Fruit fly (Drosophila melanogaster) whole organism, embryonic: ENCODE measurements around the gene Herc4.

Source experiments
- Adf1 ChIP-seq: fragments of 200-800 bp; sonication (Bioruptor generic); IDR thresholded peaks from 2 replicates; pipeline ENCODE4 v1.3.6; 2022; ENCODE audit warnings: missing biosample characterization, missing genetic modification characterization
- Bteb2 ChIP-seq: fragments of 200-800 bp; sonication (Bioruptor generic); optimal IDR thresholded peaks from 2 replicates; lab custom pipeline; 2016; ENCODE audit warnings: missing biosample characterization, missing genetic modification characterization
- CG11504 ChIP-seq: fragments of 200-800 bp; sonication (Bioruptor generic); optimal IDR thresholded peaks from 3 replicates; lab custom pipeline; 2019; ENCODE audit warnings: missing biosample characterization, mild to moderate bottlenecking, missing genetic modification characterization, moderate library complexity
- CG12299 ChIP-seq: fragments of 200-800 bp; sonication (Bioruptor generic); optimal IDR thresholded peaks from 2 replicates; lab custom pipeline; 2018; ENCODE audit warnings: missing biosample characterization, mild to moderate bottlenecking, missing genetic modification characterization
- CG14710 ChIP-seq: fragments of 200-800 bp; sonication (Bioruptor generic); optimal IDR thresholded peaks from 3 replicates; lab custom pipeline; 2019; ENCODE audit warnings: missing biosample characterization, mild to moderate bottlenecking, missing genetic modification characterization, moderate library complexity
- CG1529 ChIP-seq: fragments of 200-800 bp; sonication (Bioruptor generic); optimal IDR thresholded peaks from 3 replicates; lab custom pipeline; 2018; ENCODE audit warnings: missing biosample characterization, missing genetic modification characterization
- CG1647 ChIP-seq: fragments of 200-800 bp; sonication (Bioruptor generic); optimal IDR thresholded peaks from 3 replicates; lab custom pipeline; 2016; ENCODE audit warnings: missing biosample characterization, missing genetic modification characterization
- CG16863 ChIP-seq: fragments of 200-800 bp; sonication (Bioruptor generic); optimal IDR thresholded peaks from 3 replicates; lab custom pipeline; 2016; ENCODE audit warnings: missing biosample characterization, missing genetic modification characterization
- CG1832 ChIP-seq: fragments of 200-800 bp; sonication (Bioruptor generic); optimal IDR thresholded peaks from 2 replicates; lab custom pipeline; 2017; ENCODE audit warnings: missing biosample characterization, mild to moderate bottlenecking, missing genetic modification characterization, inconsistent platforms
- CG2116 ChIP-seq: fragments of 200-800 bp; sonication (Bioruptor generic); optimal IDR thresholded peaks from 3 replicates; lab custom pipeline; 2018; ENCODE audit warnings: missing biosample characterization, mild to moderate bottlenecking, missing genetic modification characterization
- CG30020 ChIP-seq: fragments of 200-800 bp; optimal IDR thresholded peaks from 2 replicates; lab custom pipeline; 2019; ENCODE audit warnings: missing biosample characterization, mild to moderate bottlenecking, missing genetic modification characterization, moderate library complexity
- CG3838 ChIP-seq: fragments of 200-800 bp; sonication (Bioruptor generic); optimal IDR thresholded peaks from 3 replicates; lab custom pipeline; 2016; ENCODE audit warnings: missing biosample characterization, missing genetic modification characterization
- CG4730 ChIP-seq: fragments of 200-800 bp; sonication (Bioruptor generic); IDR thresholded peaks from 2 replicates; pipeline ENCODE4 v1.3.6; 2022; ENCODE audit warnings: missing biosample characterization, missing genetic modification characterization
- CG7372 ChIP-seq: fragments of 200-800 bp; sonication (Bioruptor generic); IDR thresholded peaks from 2 replicates; pipeline ENCODE4 v1.3.6; 2022; ENCODE audit warnings: missing biosample characterization, missing genetic modification characterization
- CG7556 ChIP-seq: fragments of 200-800 bp; sonication (Bioruptor generic); optimal IDR thresholded peaks from 2 replicates; lab custom pipeline; 2017; ENCODE audit warnings: missing biosample characterization, mild to moderate bottlenecking, missing genetic modification characterization
- CG7786 ChIP-seq: fragments of 200-800 bp; sonication (Bioruptor generic); optimal IDR thresholded peaks from 2 replicates; lab custom pipeline; 2016; ENCODE audit warnings: missing biosample characterization, missing genetic modification characterization
- CG8478 ChIP-seq: fragments of >200 bp; optimal IDR thresholded peaks from 2 replicates; lab custom pipeline; 2018
- D19B ChIP-seq: fragments of 200-800 bp; sonication (Bioruptor generic); optimal IDR thresholded peaks from 2 replicates; lab custom pipeline; 2017; ENCODE audit warnings: missing biosample characterization, mild to moderate bottlenecking, missing genetic modification characterization
- Deaf1 ChIP-seq: fragments of 200-800 bp; optimal IDR thresholded peaks from 3 replicates; lab custom pipeline; 2019; ENCODE audit warnings: missing biosample characterization, mild to moderate bottlenecking, missing genetic modification characterization, moderate library complexity
- Dek ChIP-seq: fragments of 200-800 bp; sonication (Bioruptor generic); optimal IDR thresholded peaks from 3 replicates; lab custom pipeline; 2019; ENCODE audit warnings: missing biosample characterization, mild to moderate bottlenecking, missing genetic modification characterization, moderate library complexity
- Dip3 ChIP-seq: fragments of 200-800 bp; sonication (Bioruptor generic); optimal IDR thresholded peaks from 3 replicates; lab custom pipeline; 2016; ENCODE audit warnings: missing biosample characterization, missing genetic modification characterization
- Doc3 ChIP-seq: fragments of 200-800 bp; sonication (Bioruptor generic); IDR thresholded peaks from 3 replicates; pipeline ENCODE4 v1.3.6; 2022; ENCODE audit warnings: missing biosample characterization, missing genetic modification characterization; ENCODE audit not compliant: partially characterized antibody
- Fer1 ChIP-seq: fragments of 200-800 bp; sonication (Bioruptor generic); optimal IDR thresholded peaks from 2 replicates; lab custom pipeline; 2017; ENCODE audit warnings: missing biosample characterization, mild to moderate bottlenecking, missing genetic modification characterization
- Hsf ChIP-seq: fragments of 200-800 bp; sonication (Bioruptor generic); optimal IDR thresholded peaks from 3 replicates; lab custom pipeline; 2016; ENCODE audit warnings: missing biosample characterization, missing genetic modification characterization
- MTF-1 ChIP-seq: fragments of 200-800 bp; sonication (Bioruptor generic); optimal IDR thresholded peaks from 2 replicates; lab custom pipeline; 2018; ENCODE audit warnings: missing biosample characterization, mild to moderate bottlenecking, missing genetic modification characterization, borderline replicate concordance
- Nf-YA ChIP-seq: fragments of 200-800 bp; sonication (Bioruptor generic); IDR thresholded peaks from 2 replicates; pipeline ENCODE4 v1.3.6; 2022; ENCODE audit warnings: missing biosample characterization, missing genetic modification characterization
- NfI ChIP-seq: fragments of 200-800 bp; sonication (Bioruptor generic); optimal IDR thresholded peaks from 3 replicates; lab custom pipeline; 2018; ENCODE audit warnings: missing biosample characterization, mild to moderate bottlenecking, missing genetic modification characterization, moderate library complexity
- Rx ChIP-seq: fragments of 200-800 bp; sonication (Bioruptor generic); IDR thresholded peaks from 2 replicates; pipeline ENCODE4 v1.3.6; 2022; ENCODE audit warnings: missing biosample characterization, missing genetic modification characterization
- Six4 ChIP-seq: fragments of 200-800 bp; sonication (Bioruptor generic); optimal IDR thresholded peaks from 2 replicates; lab custom pipeline; 2016; ENCODE audit warnings: missing biosample characterization, missing genetic modification characterization
- Vsx1 ChIP-seq: fragments of 200-800 bp; sonication (Bioruptor generic); optimal IDR thresholded peaks from 2 replicates; lab custom pipeline; 2017; ENCODE audit warnings: missing biosample characterization, mild to moderate bottlenecking, missing genetic modification characterization, missing genetic modification reagents
- ab ChIP-seq: fragments of 200-800 bp; sonication (Bioruptor generic); optimal IDR thresholded peaks from 2 replicates; lab custom pipeline; 2016; ENCODE audit warnings: missing biosample characterization, missing genetic modification characterization
- abd-A ChIP-seq: fragments of 200-800 bp; sonication (Bioruptor generic); optimal IDR thresholded peaks from 3 replicates; lab custom pipeline; 2019; ENCODE audit warnings: missing biosample characterization, mild to moderate bottlenecking, missing genetic modification characterization, moderate library complexity
- amos ChIP-seq: fragments of 200-800 bp; sonication (Bioruptor generic); IDR thresholded peaks from 2 replicates; pipeline ENCODE4 v1.3.6; 2022; ENCODE audit warnings: missing biosample characterization, missing genetic modification characterization; ENCODE audit not compliant: partially characterized antibody
- ato ChIP-seq: fragments of 200-800 bp; sonication (Bioruptor generic); IDR thresholded peaks from 2 replicates; pipeline ENCODE4 v1.3.6; 2022; ENCODE audit warnings: missing biosample characterization, missing genetic modification characterization; ENCODE audit not compliant: partially characterized antibody
- az2 ChIP-seq: fragments of 200-800 bp; sonication (Bioruptor generic); optimal IDR thresholded peaks from 3 replicates; lab custom pipeline; 2016; ENCODE audit warnings: missing biosample characterization, missing genetic modification characterization
- bcd ChIP-seq: fragments of 200-800 bp; sonication (Bioruptor generic); optimal IDR thresholded peaks from 2 replicates; lab custom pipeline; 2017; ENCODE audit warnings: missing biosample characterization, mild to moderate bottlenecking, missing genetic modification characterization
- gem ChIP-seq: fragments of 200-800 bp; sonication (Bioruptor generic); optimal IDR thresholded peaks from 2 replicates; lab custom pipeline; 2019; ENCODE audit warnings: missing biosample characterization, mild to moderate bottlenecking, missing genetic modification characterization, moderate library complexity
- gfzf ChIP-seq: fragments of 200-800 bp; sonication (Bioruptor generic); optimal IDR thresholded peaks from 2 replicates; lab custom pipeline; 2016; ENCODE audit warnings: missing biosample characterization, mild to moderate bottlenecking, missing genetic modification characterization, moderate library complexity
- gsb-n ChIP-seq: fragments of 200-800 bp; sonication (Bioruptor generic); optimal IDR thresholded peaks from 3 replicates; lab custom pipeline; 2018; ENCODE audit warnings: missing biosample characterization, mild to moderate bottlenecking, missing genetic modification characterization
- klu ChIP-seq: fragments of 200-800 bp; sonication (Bioruptor generic); IDR thresholded peaks from 2 replicates; pipeline ENCODE4 v1.3.6; 2022; ENCODE audit warnings: missing biosample characterization, missing genetic modification characterization
- lov ChIP-seq, 2 experiments: fragments of 200-800 bp in 1 of 2; fragments of >200 bp in 1 of 2; sonication (Bioruptor generic) in 1 of 2; IDR thresholded peaks in 1 of 2; optimal IDR thresholded peaks in 1 of 2; 2 replicates in 1 of 2; 3 replicates in 1 of 2; pipeline versions ENCODE4 v1.3.6 to Lab custom; 2017 to 2022; ENCODE audit warnings: missing biosample characterization in 1 of 2, missing genetic modification characterization in 1 of 2
- odd ChIP-seq: fragments of 200-800 bp; sonication (Bioruptor generic); optimal IDR thresholded peaks from 2 replicates; lab custom pipeline; 2017; ENCODE audit warnings: missing biosample characterization, mild to moderate bottlenecking, missing genetic modification characterization
- row ChIP-seq: fragments of 200-800 bp; sonication (Bioruptor generic); IDR thresholded peaks from 3 replicates; pipeline ENCODE4 v1.3.6; 2022; ENCODE audit warnings: missing biosample characterization, missing genetic modification characterization
- sens-2 ChIP-seq: fragments of 200-800 bp; sonication (Bioruptor generic); IDR thresholded peaks from 2 replicates; pipeline ENCODE4 v1.3.6; 2022; ENCODE audit warnings: missing biosample characterization, missing genetic modification characterization
- shn ChIP-seq: fragments of 200-800 bp; sonication (Bioruptor generic); optimal IDR thresholded peaks from 3 replicates; lab custom pipeline; 2016; ENCODE audit warnings: missing biosample characterization, missing genetic modification characterization
- sr ChIP-seq: fragments of 200-800 bp; sonication (Bioruptor generic); IDR thresholded peaks from 3 replicates; pipeline ENCODE4 v1.3.6; 2022; ENCODE audit warnings: missing biosample characterization, missing genetic modification characterization
- twi ChIP-seq: fragments of 200-800 bp; optimal IDR thresholded peaks from 2 replicates; lab custom pipeline; 2019; ENCODE audit warnings: missing biosample characterization, mild to moderate bottlenecking, missing genetic modification characterization, moderate library complexity
- tx ChIP-seq: fragments of 200-800 bp; sonication (Bioruptor generic); optimal IDR thresholded peaks from 2 replicates; lab custom pipeline; 2016; ENCODE audit warnings: missing biosample characterization, missing genetic modification characterization
- usp ChIP-seq: fragments of >200 bp; optimal IDR thresholded peaks from 2 replicates; lab custom pipeline; 2017; ENCODE audit warnings: missing biosample characterization, missing genetic modification characterization
- z ChIP-seq: fragments of 200-800 bp; sonication (Bioruptor generic); IDR thresholded peaks from 3 replicates; pipeline ENCODE4 v1.3.6; 2022; ENCODE audit warnings: missing biosample characterization, missing genetic modification characterization

Gene Herc4

DNA sequence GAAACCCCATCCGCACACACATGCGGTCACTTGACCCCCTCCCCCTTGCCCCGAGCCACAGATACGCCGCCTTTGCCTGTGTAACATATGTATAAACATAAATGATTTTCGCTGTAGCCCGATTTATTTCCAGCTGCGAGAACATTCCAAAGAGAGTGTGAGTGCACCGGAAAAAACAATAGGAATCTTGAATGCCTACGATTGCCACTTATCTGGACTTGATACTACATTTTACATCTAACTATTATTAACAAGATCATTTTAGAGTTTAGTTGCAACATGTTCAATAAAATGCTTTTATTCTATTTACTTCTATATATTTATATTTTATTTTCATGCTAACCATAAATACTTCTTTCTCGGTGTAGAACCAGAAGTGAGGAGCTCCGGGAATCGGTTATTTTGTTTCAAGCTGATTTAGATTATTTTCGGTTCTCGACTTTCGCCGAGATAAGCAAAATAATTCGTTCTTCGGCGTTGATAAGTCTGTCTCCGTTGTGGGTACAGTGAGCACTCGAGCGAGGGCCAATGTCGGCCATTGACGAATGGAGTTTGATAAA is 13.3 kb upstream of the Herc4 start (continued):
- TF ChIP-seq shn = no peak
- TF ChIP-seq CG1529 = peak; percentile 77
- no peak for TF ChIP-seq CG1647
- peak; percentile 80 for TF ChIP-seq odd (GFP tag; lab: Kevin White, UChicago)
- peak; percentile 18 for TF ChIP-seq D19B
- peak; percentile 50 for TF ChIP-seq Hsf (GFP tag; lab: Kevin White, UChicago)
- no peak for TF ChIP-seq Nf-YA (GFP tag; lab: Robert Waterston, UW)
- TF ChIP-seq lov (optimal IDR thresholded peaks at IDR 0.05; lab: Kevin White, UChicago) = no peak
- peak; percentile 68; the same call in 2 of the 3 replicates for TF ChIP-seq lov (GFP tag; IDR thresholded peaks at IDR 0.05; lab: Robert Waterston, UW)
- peak; percentile 89 for TF ChIP-seq gsb-n (tag; lab: Kevin White, UChicago)
- TF ChIP-seq ab (GFP tag; lab: Kevin White, UChicago) = no peak
- peak; percentile 38 for TF ChIP-seq CG16863 (GFP tag; lab: Kevin White, UChicago)
- TF ChIP-seq CG11504 = peak; percentile 88
- no peak for TF ChIP-seq sr (GFP tag; lab: Robert Waterston, UW)
- no peak for TF ChIP-seq Vsx1 (GFP tag; lab: Kevin White, UChicago)
- no peak for TF ChIP-seq tx (GFP tag; lab: Kevin White, UChicago)
- no peak for TF ChIP-seq z (GFP tag; lab: Robert Waterston, UW)
- TF ChIP-seq Six4 = peak; percentile 80
- TF ChIP-seq MTF-1 (GFP tag; lab: Kevin White, UChicago) = peak; percentile 21
- no peak for TF ChIP-seq usp
- TF ChIP-seq Rx (GFP tag; lab: Robert Waterston, UW) = peak; percentile 70
- no peak for TF ChIP-seq amos (GFP tag; lab: Robert Waterston, UW)
- 0 out of 2 replicates have a peak, but pooled peaks have one; percentile 7 for TF ChIP-seq Adf1 (GFP tag; lab: Robert Waterston, UW)
- peak; percentile 75 for TF ChIP-seq az2 (GFP tag; lab: Kevin White, UChicago)
- peak; percentile 27; the same call in 1 of the 2 replicates for TF ChIP-seq klu (GFP tag; lab: Robert Waterston, UW)
- peak; percentile 68 for TF ChIP-seq Deaf1
- no peak for TF ChIP-seq CG1832 (GFP tag; lab: Kevin White, UChicago)
- peak; percentile 92 for TF ChIP-seq gem (tag; lab: Kevin White, UChicago)
- TF ChIP-seq CG4730 (GFP tag; lab: Robert Waterston, UW) = peak; percentile 69
- TF ChIP-seq Dip3 = peak; percentile 43
- peak; percentile 72 for TF ChIP-seq NfI (GFP tag; lab: Kevin White, UChicago)
- peak; percentile 92 for TF ChIP-seq CG14710 (tag; lab: Kevin White, UChicago)
- peak; percentile 67 for TF ChIP-seq CG12299 (tag; lab: Kevin White, UChicago)
- TF ChIP-seq Bteb2 (GFP tag; lab: Kevin White, UChicago) = no peak
- TF ChIP-seq CG30020 = peak; percentile 41
- peak; percentile 79 for TF ChIP-seq bcd (GFP tag; lab: Kevin White, UChicago)
- no peak for TF ChIP-seq Doc3 (GFP tag; lab: Robert Waterston, UW)
- TF ChIP-seq row (GFP tag; lab: Robert Waterston, UW) = peak; percentile 92
- peak; percentile 83 for TF ChIP-seq Fer1 (GFP tag; lab: Kevin White, UChicago)
- TF ChIP-seq CG7786 = peak; percentile 19
- no peak for TF ChIP-seq ato
- TF ChIP-seq CG3838 (GFP tag; lab: Kevin White, UChicago) = peak; percentile 30
- TF ChIP-seq CG7556 (GFP tag; lab: Kevin White, UChicago) = peak; percentile 89
- no peak for TF ChIP-seq gfzf
- TF ChIP-seq CG2116 (GFP tag; lab: Kevin White, UChicago) = peak; percentile 47
- no peak for TF ChIP-seq CG8478
- peak; percentile 96 for TF ChIP-seq twi
- peak; percentile 56 for TF ChIP-seq Dek (tag; lab: Kevin White, UChicago)
- no peak for TF ChIP-seq abd-A (tag; lab: Kevin White, UChicago)
- no peak; the same call in none of the 2 replicates for TF ChIP-seq sens-2 (GFP tag; lab: Robert Waterston, UW)
- TF ChIP-seq CG7372 (GFP tag; lab: Robert Waterston, UW) = peak; percentile 33; the same call in 1 of the 2 replicates
